Worm (Caenorhabditis elegans): ENCODE measurements around the gene mdt-11.

mdt-11 gene

DNA sequence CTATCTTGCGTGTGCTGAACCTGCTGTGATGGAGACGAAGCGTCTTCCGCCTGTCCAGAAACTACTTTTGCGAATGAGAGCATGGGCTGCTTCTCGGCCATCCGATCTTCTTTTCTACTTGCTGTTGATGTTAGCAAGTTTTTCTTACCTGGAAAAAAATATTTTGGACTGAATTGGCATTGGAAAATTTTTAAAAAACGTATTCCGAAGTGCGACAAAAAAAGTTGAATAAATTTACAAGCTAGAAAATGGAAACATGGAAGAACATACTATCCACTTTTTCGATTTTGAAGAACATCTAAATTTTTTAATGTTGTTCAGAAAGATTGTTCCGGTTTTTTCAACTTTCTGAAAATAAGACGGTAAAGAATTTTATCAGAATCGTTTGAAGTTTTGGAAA, 3.5 kb upstream of the mdt-11 start, which contains the start of gene larp-1:
TSS of gene larp-1 (minus strand) at position 101 of the 400 bp plus-strand sequence.
- no peak for TF ChIP-seq flh-1 (GFP tag; optimal IDR thresholded peaks at IDR 0.05)
- TF ChIP-seq cnd-1 (tag; optimal IDR thresholded peaks at IDR 0.05): no peak
- no peak for TF ChIP-seq sem-2 (GFP tag; optimal IDR thresholded peaks at IDR 0.05)
- TF ChIP-seq lin-32 (GFP tag; optimal IDR thresholded peaks at IDR 0.05): no peak
- no peak for TF ChIP-seq snpc-4 (tag; optimal IDR thresholded peaks at IDR 0.05)
- TF ChIP-seq M03D4.4 (tag; optimal IDR thresholded peaks at IDR 0.05): no peak
- no peak for TF ChIP-seq ceh-43 (GFP tag; optimal IDR thresholded peaks at IDR 0.05)
- no peak for TF ChIP-seq nhr-28 (tag; optimal IDR thresholded peaks at IDR 0.05)
- no peak for TF ChIP-seq elt-3 (tag; optimal IDR thresholded peaks at IDR 0.05)
- no peak for TF ChIP-seq lsy-2 (tag; optimal IDR thresholded peaks at IDR 0.05)
- TF ChIP-seq unc-39 (tag; optimal IDR thresholded peaks at IDR 0.05): no peak
- TF ChIP-seq drap-1 (GFP tag; optimal IDR thresholded peaks at IDR 0.05): no peak
- no peak for TF ChIP-seq mep-1 (tag; optimal IDR thresholded peaks at IDR 0.05)
- TF ChIP-seq hlh-1 (tag; optimal IDR thresholded peaks at IDR 0.05): no peak
- TF ChIP-seq unc-62 (GFP tag; optimal IDR thresholded peaks at IDR 0.05): no peak
- no peak for TF ChIP-seq ceh-39 (tag; optimal IDR thresholded peaks at IDR 0.05)
- TF ChIP-seq nhr-12 (tag; optimal IDR thresholded peaks at IDR 0.05): no peak
- TF ChIP-seq mab-5 (tag; optimal IDR thresholded peaks at IDR 0.05): no peak
- no peak for TF ChIP-seq nhr-237 (tag; optimal IDR thresholded peaks at IDR 0.05)

ce11 chrIII:5018116-5018689, 2.8 kb upstream of the mdt-11 start, which contains the start of gene wip-1:
TSS of gene wip-1 (plus strand) at chrIII:5018639.
- TF ChIP-seq mep-1 (tag; optimal IDR thresholded peaks at IDR 0.05) (peak; percentile 98), nhr-28 (tag; optimal IDR thresholded peaks at IDR 0.05) (peak; percentile 49), lin-32 (GFP tag; optimal IDR thresholded peaks at IDR 0.05) (peak; percentile 32), ces-1 (GFP tag; optimal IDR thresholded peaks at IDR 0.05) (peak; percentile 51), nhr-12 (tag; optimal IDR thresholded peaks at IDR 0.05) (peak; percentile 67), nhr-76 (tag; optimal IDR thresholded peaks at IDR 0.05) (peak; percentile 17), unc-120 (tag; optimal IDR thresholded peaks at IDR 0.05; ENCODE audit: poor library complexity, severe bottlenecking) (peak; percentile 75), lsy-2 (tag; optimal IDR thresholded peaks at IDR 0.05) (peak; percentile 90), ham-2 (GFP tag; optimal IDR thresholded peaks at IDR 0.05) (peak; percentile 93), nhr-237 (tag; optimal IDR thresholded peaks at IDR 0.05) (peak; percentile 95), cnd-1 (tag; optimal IDR thresholded peaks at IDR 0.05) (peak; percentile 77), ceh-43 (GFP tag; optimal IDR thresholded peaks at IDR 0.05) (peak; percentile 61), M03D4.4 (tag; optimal IDR thresholded peaks at IDR 0.05) (peak; percentile 84), ceh-39 (tag; optimal IDR thresholded peaks at IDR 0.05) (peak; percentile 64), snpc-4 (tag; optimal IDR thresholded peaks at IDR 0.05) (no peak), blmp-1 (tag; optimal IDR thresholded peaks at IDR 0.05) (peak; percentile 25), mab-5 (tag; optimal IDR thresholded peaks at IDR 0.05) (peak; percentile 38), elt-3 (tag; optimal IDR thresholded peaks at IDR 0.05) (peak; percentile 32), zip-8 (tag; optimal IDR thresholded peaks at IDR 0.05) (no peak), drap-1 (GFP tag; optimal IDR thresholded peaks at IDR 0.05) (peak; percentile 88), bed-3 (GFP tag; optimal IDR thresholded peaks at IDR 0.05) (no peak), tbx-8 (GFP tag; optimal IDR thresholded peaks at IDR 0.05) (peak; percentile 4), elt-1 (tag; optimal IDR thresholded peaks at IDR 0.05; ENCODE audit: borderline replicate concordance, insufficient read depth) (peak; percentile 63), pha-4 (tag; optimal IDR thresholded peaks at IDR 0.05) (peak; percentile 98), flh-1 (GFP tag; optimal IDR thresholded peaks at IDR 0.05) (no peak), unc-39 (tag; optimal IDR thresholded peaks at IDR 0.05) (peak; percentile 61), ztf-11 (tag; optimal IDR thresholded peaks at IDR 0.05) (peak; percentile 88), unc-62 (GFP tag; optimal IDR thresholded peaks at IDR 0.05) (peak; percentile 47), sem-2 (GFP tag; optimal IDR thresholded peaks at IDR 0.05) (peak; percentile 8), lin-13 (tag; optimal IDR thresholded peaks at IDR 0.05) (peak; percentile 99), mls-2 (tag; optimal IDR thresholded peaks at IDR 0.05) (peak; percentile 87), sptf-1 (tag; optimal IDR thresholded peaks at IDR 0.05) (peak; percentile 93), nhr-2 (tag; optimal IDR thresholded peaks at IDR 0.05) (no peak), hlh-1 (tag; optimal IDR thresholded peaks at IDR 0.05) (peak; percentile 54), ceh-83 (GFP tag; optimal IDR thresholded peaks at IDR 0.05) (peak; percentile 69)

ce11 chrIII:5021689-5022088, 665 bp downstream of the mdt-11 start, which contains the start of gene R144.3:
TSS of gene R144.3 (plus strand) at chrIII:5021989.
- TF ChIP-seq snpc-4 (tag; optimal IDR thresholded peaks at IDR 0.05): no peak
- TF ChIP-seq ces-1 (GFP tag; optimal IDR thresholded peaks at IDR 0.05): no peak
- no peak for TF ChIP-seq unc-62 (GFP tag; optimal IDR thresholded peaks at IDR 0.05)
- TF ChIP-seq ham-2 (GFP tag; optimal IDR thresholded peaks at IDR 0.05): no peak
- TF ChIP-seq drap-1 (GFP tag; optimal IDR thresholded peaks at IDR 0.05): no peak
- TF ChIP-seq bed-3 (GFP tag; optimal IDR thresholded peaks at IDR 0.05): no peak
- no peak for TF ChIP-seq ceh-43 (GFP tag; optimal IDR thresholded peaks at IDR 0.05)
- no peak for TF ChIP-seq hlh-1 (tag; optimal IDR thresholded peaks at IDR 0.05)
- TF ChIP-seq sem-2 (GFP tag; optimal IDR thresholded peaks at IDR 0.05): no peak
- no peak for TF ChIP-seq lsy-2 (tag; optimal IDR thresholded peaks at IDR 0.05)
- no peak for TF ChIP-seq mep-1 (tag; optimal IDR thresholded peaks at IDR 0.05)

Data from whole organism, mixed stage, embryonic.